Worm (Caenorhabditis elegans) whole organism, young adult: ENCODE data around the gene F21C10.7.

Experiments used
- B0336.3 ChIP-seq: fragments of 200-800 bp; sonication (Bioruptor generic); IDR thresholded peaks from 2 replicates; pipeline ENCODE4 v1.3.6; 2022; ENCODE audit warnings: missing genetic modification characterization, missing compliant biosample characterization
- C17E4.6 ChIP-seq: fragments of 200-800 bp; sonication (Bioruptor generic); IDR thresholded peaks from 2 replicates; pipeline ENCODE4 v1.3.6; 2022; ENCODE audit warnings: missing genetic modification reagents, missing genetic modification characterization, missing compliant biosample characterization
- F10E7.11 ChIP-seq: sonication (generic microtip); optimal IDR thresholded peaks from 2 replicates; lab custom pipeline; 2017; ENCODE audit warnings: mild to moderate bottlenecking, missing genetic modification characterization, moderate library complexity, missing compliant biosample characterization
- F33H1.4 ChIP-seq: fragments of 200-800 bp; sonication (Bioruptor generic); IDR thresholded peaks from 2 replicates; pipeline ENCODE4 v1.3.6; 2022; ENCODE audit warnings: missing genetic modification reagents, missing genetic modification characterization, missing compliant biosample characterization
- F49E8.2 ChIP-seq: sonication (generic microtip); optimal IDR thresholded peaks from 3 replicates; lab custom pipeline; 2017; ENCODE audit warnings: missing genetic modification characterization, mild to moderate bottlenecking, missing compliant biosample characterization, antibody characterized with exemption, moderate library complexity; ENCODE audit not compliant: insufficient read depth
- F55B11.4 ChIP-seq: sonication (generic microtip); optimal IDR thresholded peaks from 2 replicates; lab custom pipeline; 2016; ENCODE audit warnings: missing compliant biosample characterization, missing genetic modification characterization, borderline replicate concordance; ENCODE audit not compliant: insufficient read depth
- F57A8.1 ChIP-seq: fragments of 200-800 bp; sonication (Bioruptor generic); optimal IDR thresholded peaks from 2 replicates; lab custom pipeline; 2018; ENCODE audit warnings: mild to moderate bottlenecking, missing genetic modification characterization, moderate library complexity, missing compliant biosample characterization
- F57C9.4 ChIP-seq: sonication (generic microtip); optimal IDR thresholded peaks from 2 replicates; lab custom pipeline; 2017; ENCODE audit warnings: mild to moderate bottlenecking, missing genetic modification characterization, missing compliant biosample characterization
- K12H6.12 ChIP-seq: fragments of 200-800 bp; sonication (Bioruptor generic); optimal IDR thresholded peaks from 2 replicates; lab custom pipeline; 2018; ENCODE audit warnings: mild to moderate bottlenecking, missing genetic modification characterization, missing compliant biosample characterization
- T07F8.4 ChIP-seq: sonication (generic microtip); optimal IDR thresholded peaks from 2 replicates; lab custom pipeline; 2016; ENCODE audit warnings: mild to moderate bottlenecking, missing genetic modification characterization, moderate library complexity, missing compliant biosample characterization
- T26A5.8 ChIP-seq: sonication (generic microtip); optimal IDR thresholded peaks from 2 replicates; lab custom pipeline; 2016; ENCODE audit warnings: missing genetic modification characterization, missing compliant biosample characterization
- Y53F4B.3 ChIP-seq: fragments of 200-800 bp; sonication (Bioruptor generic); IDR thresholded peaks from 2 replicates; pipeline ENCODE4 v1.3.6; 2022; ENCODE audit warnings: missing genetic modification reagents, missing genetic modification characterization, missing compliant biosample characterization
- Y79H2A.3 ChIP-seq: fragments of 200-800 bp; sonication (Bioruptor generic); conservative IDR thresholded peaks from 2 replicates; pipeline ENCODE4 v1.3.6; 2022; ENCODE audit warnings: missing genetic modification reagents, missing genetic modification characterization, missing compliant biosample characterization
- aptf-2 ChIP-seq: fragments of 200-800 bp; sonication (Bioruptor generic); conservative IDR thresholded peaks from 2 replicates; pipeline ENCODE4 v1.3.6; 2022; ENCODE audit warnings: missing genetic modification reagents, missing genetic modification characterization, missing compliant biosample characterization
- atf-7 ChIP-seq: sonication (generic microtip); optimal IDR thresholded peaks from 2 replicates; lab custom pipeline; 2017; ENCODE audit warnings: mild to moderate bottlenecking, missing genetic modification characterization, missing compliant biosample characterization
- athp-1 ChIP-seq: sonication (generic microtip); optimal IDR thresholded peaks from 2 replicates; lab custom pipeline; 2017; ENCODE audit warnings: mild to moderate bottlenecking, missing genetic modification characterization, missing compliant biosample characterization
- attf-5 ChIP-seq: fragments of 200-800 bp; sonication (Bioruptor generic); optimal IDR thresholded peaks from 2 replicates; lab custom pipeline; 2018; ENCODE audit warnings: mild to moderate bottlenecking, missing genetic modification characterization, missing compliant biosample characterization
- cebp-1 ChIP-seq, 2 experiments: fragments of 200-800 bp in 1 of 2; sonication (Bioruptor generic) in 1 of 2; sonication (generic microtip) in 1 of 2; IDR thresholded peaks in 1 of 2; optimal IDR thresholded peaks in 1 of 2; 2 replicates each; pipeline versions ENCODE4 v1.3.6 to Lab custom; 2017 to 2022; ENCODE audit warnings: missing compliant biosample characterization in 2 of 2, missing genetic modification characterization in 2 of 2, mild to moderate bottlenecking in 1 of 2, missing genetic modification reagents in 1 of 2, moderate library complexity in 1 of 2
- cebp-2 ChIP-seq: fragments of 200-800 bp; sonication (Bioruptor generic); IDR thresholded peaks from 2 replicates; pipeline ENCODE4 v1.3.6; 2022; ENCODE audit warnings: missing genetic modification characterization, missing compliant biosample characterization
- ceh-27 ChIP-seq: fragments of 200-800 bp; sonication (Bioruptor generic); optimal IDR thresholded peaks from 2 replicates; lab custom pipeline; 2018; ENCODE audit warnings: mild to moderate bottlenecking, missing genetic modification characterization, moderate library complexity, missing compliant biosample characterization
- ceh-91 ChIP-seq: fragments of 200-800 bp; sonication (Bioruptor generic); IDR thresholded peaks from 2 replicates; pipeline ENCODE4 v1.3.6; 2022; ENCODE audit warnings: missing genetic modification reagents, missing genetic modification characterization, missing compliant biosample characterization
- chd-7 ChIP-seq: sonication (generic microtip); optimal IDR thresholded peaks from 2 replicates; lab custom pipeline; 2016; ENCODE audit warnings: mild to moderate bottlenecking, missing genetic modification characterization, moderate library complexity, missing compliant biosample characterization
- efl-1 ChIP-seq: fragments of 150-350 bp; optimal IDR thresholded peaks from 2 replicates; lab custom pipeline; 2014; ENCODE audit warnings: missing biosample characterization, missing genetic modification reagents, missing genetic modification characterization
- gei-17 ChIP-seq: fragments of 200-800 bp; sonication (Bioruptor generic); optimal IDR thresholded peaks from 2 replicates; lab custom pipeline; 2018; ENCODE audit warnings: mild to moderate bottlenecking, missing genetic modification characterization, missing compliant biosample characterization
- hlh-12 ChIP-seq: sonication (generic microtip); optimal IDR thresholded peaks from 2 replicates; lab custom pipeline; 2016; ENCODE audit warnings: missing genetic modification characterization, missing compliant biosample characterization
- hlh-26 ChIP-seq: fragments of 200-800 bp; sonication (Bioruptor generic); conservative IDR thresholded peaks from 2 replicates; pipeline ENCODE4 v1.3.6; 2022; ENCODE audit warnings: missing genetic modification reagents, missing genetic modification characterization, missing compliant biosample characterization
- hmg-1.2 ChIP-seq: fragments of 200-800 bp; sonication (Bioruptor generic); IDR thresholded peaks from 2 replicates; pipeline ENCODE4 v1.3.6; 2022; ENCODE audit warnings: missing genetic modification reagents, missing genetic modification characterization, missing compliant biosample characterization
- hsf-1 ChIP-seq: fragments of 200-800 bp; sonication (Bioruptor generic); IDR thresholded peaks from 2 replicates; pipeline ENCODE4 v1.3.6; 2022; ENCODE audit warnings: missing genetic modification reagents, missing genetic modification characterization, missing compliant biosample characterization
- let-526 ChIP-seq: fragments of 200-800 bp; sonication (Bioruptor generic); IDR thresholded peaks from 2 replicates; pipeline ENCODE4 v1.3.6; 2022; ENCODE audit warnings: missing genetic modification reagents, missing genetic modification characterization, missing compliant biosample characterization
- let-607 ChIP-seq, 2 experiments: fragments of 200-800 bp in 1 of 2; sonication (Bioruptor generic) in 1 of 2; sonication (generic microtip) in 1 of 2; optimal IDR thresholded peaks; 2 replicates each; lab custom pipeline; 2016 to 2018; ENCODE audit warnings: mild to moderate bottlenecking in 2 of 2, missing compliant biosample characterization in 2 of 2, missing genetic modification characterization in 2 of 2, moderate library complexity in 2 of 2, missing genotype in 1 of 2
- lin-26 ChIP-seq: fragments of 200-800 bp; sonication (Bioruptor generic); IDR thresholded peaks from 2 replicates; pipeline ENCODE4 v1.3.6; 2022; ENCODE audit warnings: missing genetic modification reagents, missing genetic modification characterization, missing compliant biosample characterization
- madf-3 ChIP-seq: fragments of 200-800 bp; sonication (Bioruptor generic); IDR thresholded peaks from 2 replicates; pipeline ENCODE4 v1.3.6; 2022; ENCODE audit warnings: missing genetic modification reagents, missing genetic modification characterization, missing compliant biosample characterization
- mcd-1 ChIP-seq: fragments of 200-800 bp; sonication (Bioruptor generic); IDR thresholded peaks from 2 replicates; pipeline ENCODE4 v1.3.6; 2022; ENCODE audit warnings: missing genetic modification reagents, missing genetic modification characterization, missing compliant biosample characterization
- mes-4 ChIP-seq: sonication (generic microtip); optimal IDR thresholded peaks from 2 replicates; lab custom pipeline; 2016; ENCODE audit warnings: missing genotype, missing genetic modification characterization, missing compliant biosample characterization
- rcor-1 ChIP-seq: fragments of 200-800 bp; sonication (Bioruptor generic); IDR thresholded peaks from 2 replicates; pipeline ENCODE4 v1.3.6; 2022; ENCODE audit warnings: missing genetic modification reagents, missing genetic modification characterization, missing compliant biosample characterization
- rec-8 ChIP-seq, 2 experiments: sonication (generic microtip); optimal IDR thresholded peaks; 2 replicates each; lab custom pipeline; 2016; ENCODE audit warnings: mild to moderate bottlenecking in 2 of 2, missing genetic modification characterization in 2 of 2, missing genetic modification reagents in 2 of 2, missing genotype in 2 of 2, missing biosample characterization in 1 of 2, missing compliant biosample characterization in 1 of 2, moderate library complexity in 1 of 2
- sea-2 ChIP-seq: fragments of 200-800 bp; sonication (Bioruptor generic); IDR thresholded peaks from 2 replicates; pipeline ENCODE4 v1.3.6; 2022; ENCODE audit warnings: missing genetic modification characterization, missing compliant biosample characterization
- snpc-1.1 ChIP-seq: sonication (generic microtip); optimal IDR thresholded peaks from 2 replicates; lab custom pipeline; 2017; ENCODE audit warnings: missing genetic modification characterization, mild to moderate bottlenecking, missing compliant biosample characterization, antibody characterized with exemption, moderate library complexity, missing genotype, missing genetic modification reagents; ENCODE audit not compliant: insufficient read depth
- snpc-4 ChIP-seq, 5 experiments: fragments of 150-350 bp in 1 of 5; sonication (generic microtip) in 4 of 5; optimal IDR thresholded peaks; 2 replicates each; lab custom pipeline; 2014 to 2018; ENCODE audit warnings: missing genetic modification characterization in 5 of 5, missing biosample characterization in 3 of 5, antibody characterized with exemption in 2 of 5, mild to moderate bottlenecking in 2 of 5, missing compliant biosample characterization in 2 of 5, missing genotype in 2 of 5, moderate library complexity in 2 of 5, missing genetic modification reagents in 1 of 5
- somi-1 ChIP-seq: fragments of 200-800 bp; sonication (Bioruptor generic); optimal IDR thresholded peaks from 2 replicates; lab custom pipeline; 2018; ENCODE audit warnings: mild to moderate bottlenecking, missing genetic modification characterization, missing compliant biosample characterization
- sptf-2 ChIP-seq: fragments of 200-800 bp; sonication (Bioruptor generic); optimal IDR thresholded peaks from 2 replicates; lab custom pipeline; 2018; ENCODE audit warnings: mild to moderate bottlenecking, missing genetic modification characterization, missing compliant biosample characterization
- tlf-1 ChIP-seq: fragments of 200-800 bp; sonication (Bioruptor generic); optimal IDR thresholded peaks from 2 replicates; lab custom pipeline; 2018; ENCODE audit warnings: mild to moderate bottlenecking, missing genetic modification characterization, missing compliant biosample characterization
- ztf-22 ChIP-seq: fragments of 200-800 bp; sonication (Bioruptor generic); optimal IDR thresholded peaks from 2 replicates; lab custom pipeline; 2018; ENCODE audit warnings: mild to moderate bottlenecking, missing genetic modification characterization, moderate library complexity, missing compliant biosample characterization
- ztf-3 ChIP-seq: fragments of 200-800 bp; sonication (Bioruptor generic); optimal IDR thresholded peaks from 2 replicates; lab custom pipeline; 2018; ENCODE audit warnings: mild to moderate bottlenecking, missing genetic modification characterization, missing compliant biosample characterization

The F21C10.7 gene

DNA sequence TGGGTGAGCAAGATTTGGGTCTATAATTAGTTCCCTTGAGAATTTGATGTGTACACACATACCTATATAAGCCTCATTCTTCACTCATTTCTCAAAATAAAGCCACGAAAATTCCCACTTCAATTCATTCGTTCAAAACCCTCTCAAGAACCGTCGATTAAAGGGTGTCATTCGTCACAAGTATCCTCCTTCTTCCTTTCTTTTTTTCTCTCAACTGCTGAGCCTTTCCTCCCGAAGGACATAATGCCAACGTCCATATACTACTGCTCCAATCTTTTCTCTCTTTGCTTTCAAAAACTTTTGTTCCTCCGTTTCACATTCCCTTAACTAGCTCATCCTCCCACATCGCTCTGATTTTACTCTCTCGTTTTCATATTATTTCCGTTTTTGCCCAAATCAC lies 20.4 kb upstream of the F21C10.7 start, which contains the start of gene T27E4.1:
TSS of gene T27E4.1 (plus strand) at position 137 of the 400 bp plus-strand sequence.
- TF ChIP-seq ceh-27 (peak; percentile 9), madf-3 (GFP tag; lab: Robert Waterston, UW) (no peak)

- TF ChIP-seq rec-8 (tag; optimal IDR thresholded peaks at IDR 0.05; lab: Kevin White, UChicago) (no peak), T07F8.4 (no peak), sea-2 (GFP tag; lab: Robert Waterston, UW) (no peak), mcd-1 (no peak; the same call in 1 of the 2 replicates), F57A8.1 (GFP tag; lab: Kevin White, UChicago) (no peak), Y53F4B.3 (GFP tag; lab: Robert Waterston, UW) (no peak), chd-7 (tag; lab: Kevin White, UChicago) (peak; percentile 33), hsf-1 (GFP tag; lab: Robert Waterston, UW) (no peak), efl-1 (GFP tag; lab: Kevin White, UChicago) (no peak), hlh-12 (no peak), let-607 (tag; optimal IDR thresholded peaks at IDR 0.05; lab: Kevin White, UChicago) (peak in 1 of 2 experiments; percentile 6), C17E4.6 (GFP tag; lab: Robert Waterston, UW) (no peak), ceh-91 (no peak), hmg-1.2 (GFP tag; lab: Robert Waterston, UW) (peak; percentile 25; the same call in 1 of the 2 replicates), rcor-1 (0 out of 2 replicates have a peak, but pooled peaks have one; percentile 12), ztf-3 (GFP tag; lab: Kevin White, UChicago) (no peak), aptf-2 (GFP tag; lab: Robert Waterston, UW) (no peak), madf-3 (GFP tag; lab: Robert Waterston, UW) (no peak), F55B11.4 (no peak), athp-1 (no peak), gei-17 (GFP tag; lab: Kevin White, UChicago) (no peak), F33H1.4 (GFP tag; lab: Robert Waterston, UW) (no peak), F10E7.11 (tag; lab: Kevin White, UChicago) (no peak), K12H6.12 (tag; lab: Kevin White, UChicago) (peak; percentile 44), cebp-2 (GFP tag; lab: Robert Waterston, UW) (no peak), B0336.3 (GFP tag; lab: Robert Waterston, UW) (0 out of 2 replicates have a peak, but pooled peaks have one; percentile 18), somi-1 (GFP tag; lab: Kevin White, UChicago) (no peak), cebp-1 (GFP tag; IDR thresholded peaks at IDR 0.05; lab: Robert Waterston, UW) (no peak), cebp-1 (tag; optimal IDR thresholded peaks at IDR 0.05; lab: Kevin White, UChicago) (peak; percentile 66), hlh-26 (GFP tag; lab: Robert Waterston, UW) (no peak), snpc-1.1 (tag; lab: Kevin White, UChicago) (no peak), attf-5 (peak; percentile 50), Y79H2A.3 (GFP tag; lab: Robert Waterston, UW) (no peak), snpc-4 (GFP tag; optimal IDR thresholded peaks at IDR 0.05; lab: Kevin White, UChicago) (no peak), snpc-4 (tag; optimal IDR thresholded peaks at IDR 0.05; lab: Kevin White, UChicago) (peak in 1 of 4 experiments; percentile 18), tlf-1 (peak; percentile 27), sptf-2 (no peak), F49E8.2 (tag; lab: Kevin White, UChicago) (no peak), mes-4 (no peak), T26A5.8 (tag; lab: Kevin White, UChicago) (no peak), ztf-22 (no peak), atf-7 (tag; lab: Kevin White, UChicago) (no peak), lin-26 (GFP tag; lab: Robert Waterston, UW) (no peak), F57C9.4 (tag; lab: Kevin White, UChicago) (no peak), let-526 (peak; percentile 41; the same call in 1 of the 2 replicates)
These were observed 18.4 kb upstream of the F21C10.7 start for ce11 chrV:9094060-9094628.
